Worm (Caenorhabditis elegans) whole organism, young adult: ENCODE data around the gene sru-25.

Source experiments
- F55B11.4 ChIP-seq: sonication (generic microtip); optimal IDR thresholded peaks from 2 replicates; lab custom pipeline; 2016; ENCODE audit warnings: missing compliant biosample characterization, missing genetic modification characterization, borderline replicate concordance; ENCODE audit not compliant: insufficient read depth
- Y53F4B.3 ChIP-seq: fragments of 200-800 bp; sonication (Bioruptor generic); IDR thresholded peaks from 2 replicates; pipeline ENCODE4 v1.3.6; 2022; ENCODE audit warnings: missing genetic modification reagents, missing genetic modification characterization, missing compliant biosample characterization
- Y53G8AR.9 ChIP-seq: fragments of 200-800 bp; sonication (Bioruptor generic); conservative IDR thresholded peaks from 2 replicates; pipeline ENCODE4 v1.3.6; 2022; ENCODE audit warnings: missing genetic modification reagents, missing genetic modification characterization, missing compliant biosample characterization
- ama-1 ChIP-seq, 3 experiments: fragments of 150-350 bp in 1 of 3; sonication (generic microtip) in 2 of 3; optimal IDR thresholded peaks; 2 replicates each; lab custom pipeline; 2014 to 2018; ENCODE audit warnings: missing biosample characterization in 2 of 3, missing genetic modification characterization in 2 of 3, missing genetic modification reagents in 2 of 3
- ceh-27 ChIP-seq: fragments of 200-800 bp; sonication (Bioruptor generic); optimal IDR thresholded peaks from 2 replicates; lab custom pipeline; 2018; ENCODE audit warnings: mild to moderate bottlenecking, missing genetic modification characterization, moderate library complexity, missing compliant biosample characterization
- dpl-1 ChIP-seq: fragments of 150-350 bp; optimal IDR thresholded peaks from 2 replicates; lab custom pipeline; 2014; ENCODE audit warnings: missing biosample characterization, missing genetic modification reagents, missing genetic modification characterization
- lin-40 ChIP-seq: sonication (generic microtip); optimal IDR thresholded peaks from 2 replicates; lab custom pipeline; 2016; ENCODE audit warnings: missing genetic modification characterization, mild to moderate bottlenecking, missing compliant biosample characterization, missing genotype, missing genetic modification reagents
- snpc-4 ChIP-seq, 5 experiments: fragments of 150-350 bp in 1 of 5; sonication (generic microtip) in 4 of 5; optimal IDR thresholded peaks; 2 replicates each; lab custom pipeline; 2014 to 2018; ENCODE audit warnings: missing genetic modification characterization in 5 of 5, missing biosample characterization in 3 of 5, antibody characterized with exemption in 2 of 5, mild to moderate bottlenecking in 2 of 5, missing compliant biosample characterization in 2 of 5, missing genotype in 2 of 5, moderate library complexity in 2 of 5, missing genetic modification reagents in 1 of 5
- unc-130 ChIP-seq: sonication (generic microtip); optimal IDR thresholded peaks from 2 replicates; lab custom pipeline; 2016; ENCODE audit warnings: missing genetic modification reagents, missing genetic modification characterization, missing compliant biosample characterization
- unc-62 ChIP-seq: fragments of 150-350 bp; optimal IDR thresholded peaks from 2 replicates; lab custom pipeline; 2014; ENCODE audit warnings: missing biosample characterization, missing genetic modification reagents, missing genetic modification characterization

DNA sequence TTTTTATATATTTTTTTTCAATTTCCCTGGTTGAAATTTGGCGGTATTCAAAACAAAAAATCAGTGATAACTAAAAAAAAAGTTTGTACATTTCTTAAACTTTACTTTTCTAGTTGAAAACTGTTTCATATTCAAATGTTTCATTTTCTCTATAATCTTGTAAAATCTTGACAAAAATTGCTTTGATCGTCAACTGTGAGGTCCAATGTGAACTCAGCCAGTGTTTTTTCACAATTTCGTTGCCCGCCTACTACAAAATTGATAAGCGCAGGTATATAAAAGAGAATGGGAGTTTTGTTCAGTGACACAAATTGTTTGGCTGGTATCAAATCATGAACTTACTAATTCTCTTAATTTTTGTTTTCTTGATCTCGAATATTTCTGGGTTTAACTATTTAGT, 27.2 kb downstream of the sru-25 start, which contains the start of gene ugt-42:
- TF ChIP-seq Y53G8AR.9, result no peak
- TF ChIP-seq ceh-27 (GFP tag; lab: Kevin White, UChicago), result no peak
- TF ChIP-seq F55B11.4, result no peak
- TF ChIP-seq unc-130 (GFP tag; lab: Kevin White, UChicago), result no peak
- no peak for TF ChIP-seq Y53F4B.3 (GFP tag; lab: Robert Waterston, UW)
- TF ChIP-seq snpc-4 (GFP tag; optimal IDR thresholded peaks at IDR 0.05; lab: Kevin White, UChicago), result no peak
- TF ChIP-seq snpc-4 (tag; optimal IDR thresholded peaks at IDR 0.05; lab: Kevin White, UChicago), result no peak
- TF ChIP-seq dpl-1 (GFP tag; lab: Kevin White, UChicago), result no peak
- no peak for TF ChIP-seq unc-62 (GFP tag; lab: Kevin White, UChicago)
- no peak for TF ChIP-seq ama-1 (optimal IDR thresholded peaks at IDR 0.05; lab: Kevin White, UChicago)
- no peak for TF ChIP-seq ama-1 (GFP tag; optimal IDR thresholded peaks at IDR 0.05; lab: Kevin White, UChicago)
- no peak for TF ChIP-seq lin-40
